Fruit fly (Drosophila melanogaster) whole organism: ENCODE measurements around the gene Polr1E.

Experiments
- CG8478 ChIP-seq: fragments of >200 bp; optimal IDR thresholded peaks from 2 replicates; lab custom pipeline; 2018; ENCODE audit warnings: inconsistent platforms
- Dll ChIP-seq: fragments of >200 bp; optimal IDR thresholded peaks from 2 replicates; lab custom pipeline; 2017
- EcR ChIP-seq, 2 experiments: fragments of >200 bp; optimal IDR thresholded peaks; 2 replicates each; lab custom pipeline; 2017; ENCODE audit warnings: missing biosample characterization in 2 of 2, missing genetic modification characterization in 2 of 2, missing genetic modification reagents in 2 of 2
- pan ChIP-seq: fragments of >200 bp; optimal IDR thresholded peaks from 2 replicates; lab custom pipeline; 2017
- usp ChIP-seq: fragments of >200 bp; optimal IDR thresholded peaks from 2 replicates; lab custom pipeline; 2017; ENCODE audit warnings: missing biosample characterization, missing genetic modification characterization, mixed read lengths

dm6 chr3R:18311368-18311919, 9.9 kb upstream of the Polr1E start:
- TF ChIP-seq Dll (no peak), usp (GFP tag; lab: Kevin White, UChicago) (no peak), CG8478 (lab: Kevin White, UChicago) (no peak), pan (lab: Kevin White, UChicago) (no peak), EcR (GFP tag; optimal IDR thresholded peaks at IDR 0.05; lab: Kevin White, UChicago) (no peak)
